Fruit fly (Drosophila melanogaster): ENCODE results near the gene Ncoa6.

Ncoa6 gene

dm6 chr2L:5342119-5342817 is 15.8 kb upstream of the Ncoa6 start, which contains the start of gene Acsf2 (continued):
- peak; percentile 94 for TF ChIP-seq nmo (GFP tag; optimal IDR thresholded peaks at IDR 0.05)
- peak; percentile 80 for TF ChIP-seq E2f2 (GFP tag; IDR thresholded peaks at IDR 0.05)
- TF ChIP-seq CG7271 (tag; optimal IDR thresholded peaks at IDR 0.05), result peak; percentile 28
- no peak for TF ChIP-seq tna (GFP tag; IDR thresholded peaks at IDR 0.05; ENCODE audit: partially characterized antibody)
- peak; percentile 90 for TF ChIP-seq CG17385 (GFP tag; optimal IDR thresholded peaks at IDR 0.05)
- TF ChIP-seq CG43689 (GFP tag; IDR thresholded peaks at IDR 0.05), result peak; percentile 85
- TF ChIP-seq CG13287 (GFP tag; IDR thresholded peaks at IDR 0.05; ENCODE audit: partially characterized antibody), result no peak; the same call in 1 of the 2 replicates
- TF ChIP-seq Gsc (GFP tag; IDR thresholded peaks at IDR 0.05), result peak; percentile 57
- peak; percentile 14 for TF ChIP-seq MESR4 (GFP tag; optimal IDR thresholded peaks at IDR 0.05)
- TF ChIP-seq CG7987 (GFP tag; optimal IDR thresholded peaks at IDR 0.05), result peak; percentile 90
- peak; percentile 99 for TF ChIP-seq CG3281 (GFP tag; optimal IDR thresholded peaks at IDR 0.05)
- peak; percentile 95 for TF ChIP-seq unpg (GFP tag; optimal IDR thresholded peaks at IDR 0.05)
- peak; percentile 91 for TF ChIP-seq abd-A (tag; optimal IDR thresholded peaks at IDR 0.05)
- peak; percentile 29 for TF ChIP-seq Neu2 (GFP tag; optimal IDR thresholded peaks at IDR 0.05; ENCODE audit: borderline replicate concordance)
- TF ChIP-seq ftz-f1 (GFP tag; optimal IDR thresholded peaks at IDR 0.05), result no peak
- TF ChIP-seq ci (GFP tag; IDR thresholded peaks at IDR 0.05), result 0 out of 3 replicates have a peak, but pooled peaks have one; percentile 26
- peak; percentile 64 for TF ChIP-seq CG4617 (GFP tag; optimal IDR thresholded peaks at IDR 0.05; ENCODE audit: borderline replicate concordance)
- TF ChIP-seq danr (GFP tag; IDR thresholded peaks at IDR 0.05), result peak; percentile 92
- TF ChIP-seq Dfd (GFP tag; optimal IDR thresholded peaks at IDR 0.05), result no peak
- no peak for TF ChIP-seq CG34224 (GFP tag; IDR thresholded peaks at IDR 0.05; ENCODE audit: partially characterized antibody)
- TF ChIP-seq CG12769 (tag; optimal IDR thresholded peaks at IDR 0.05), result peak; percentile 95
- peak; percentile 91 for TF ChIP-seq odd (GFP tag; optimal IDR thresholded peaks at IDR 0.05)
- peak; percentile 95 for TF ChIP-seq CG12744 (GFP tag; optimal IDR thresholded peaks at IDR 0.05)
- TF ChIP-seq Vsx1 (GFP tag; optimal IDR thresholded peaks at IDR 0.05), result peak; percentile 88
- no peak for TF ChIP-seq kni (GFP tag; optimal IDR thresholded peaks at IDR 0.05)
- peak; percentile 85 for TF ChIP-seq CG18262 (tag; optimal IDR thresholded peaks at IDR 0.05)
- TF ChIP-seq dmrt99B (tag; optimal IDR thresholded peaks at IDR 0.05), result peak; percentile 93
- TF ChIP-seq CG10979 (tag; optimal IDR thresholded peaks at IDR 0.05), result peak; percentile 35
- TF ChIP-seq fu2 (GFP tag; optimal IDR thresholded peaks at IDR 0.05), result peak; percentile 98
- no peak for TF ChIP-seq CG9797 (GFP tag; optimal IDR thresholded peaks at IDR 0.05)
- peak in 1 of 2 experiments; percentile 45 for TF ChIP-seq crp (GFP tag; optimal IDR thresholded peaks at IDR 0.05)
- TF ChIP-seq Poxn (GFP tag; IDR thresholded peaks at IDR 0.05), result peak; percentile 95
- TF ChIP-seq CG2199 (GFP tag; IDR thresholded peaks at IDR 0.05), result no peak
- TF ChIP-seq nau (GFP tag; optimal IDR thresholded peaks at IDR 0.05), result peak; percentile 94
- TF ChIP-seq Mad (GFP tag; optimal IDR thresholded peaks at IDR 0.05), result peak; percentile 75
- TF ChIP-seq CG10321 (GFP tag; IDR thresholded peaks at IDR 0.05), result peak; percentile 71
- peak; percentile 91 for TF ChIP-seq stc (GFP tag; IDR thresholded peaks at IDR 0.05)
- no peak for TF ChIP-seq yki (optimal IDR thresholded peaks at IDR 0.05)
- TF ChIP-seq btn (GFP tag; optimal IDR thresholded peaks at IDR 0.05), result no peak
- peak; percentile 87 for TF ChIP-seq CG18011 (GFP tag; optimal IDR thresholded peaks at IDR 0.05)
- TF ChIP-seq CG12219 (GFP tag; optimal IDR thresholded peaks at IDR 0.05), result peak; percentile 85
- TF ChIP-seq nerfin-2 (GFP tag; IDR thresholded peaks at IDR 0.05; ENCODE audit: partially characterized antibody), result no peak
- TF ChIP-seq Eip74EF (GFP tag; optimal IDR thresholded peaks at IDR 0.05), result peak in 1 of 2 experiments; percentile 88
- TF ChIP-seq kah (GFP tag; optimal IDR thresholded peaks at IDR 0.05), result peak; percentile 56
- TF ChIP-seq Hr39 (optimal IDR thresholded peaks at IDR 0.05), result no peak
- peak; percentile 86 for TF ChIP-seq CG15696 (tag; optimal IDR thresholded peaks at IDR 0.05)
- peak; percentile 91 for TF ChIP-seq CG11560 (tag; IDR thresholded peaks at IDR 0.05)
- TF ChIP-seq Awh (GFP tag; IDR thresholded peaks at IDR 0.05), result peak; percentile 78

Measured in whole organism, embryonic.